Worm (Caenorhabditis elegans): ENCODE data around the gene C06A1.7.
A peak's percentile ranks its signal among the peaks of the same experiment; 100 is the strongest.

Gene C06A1.7

DNA sequence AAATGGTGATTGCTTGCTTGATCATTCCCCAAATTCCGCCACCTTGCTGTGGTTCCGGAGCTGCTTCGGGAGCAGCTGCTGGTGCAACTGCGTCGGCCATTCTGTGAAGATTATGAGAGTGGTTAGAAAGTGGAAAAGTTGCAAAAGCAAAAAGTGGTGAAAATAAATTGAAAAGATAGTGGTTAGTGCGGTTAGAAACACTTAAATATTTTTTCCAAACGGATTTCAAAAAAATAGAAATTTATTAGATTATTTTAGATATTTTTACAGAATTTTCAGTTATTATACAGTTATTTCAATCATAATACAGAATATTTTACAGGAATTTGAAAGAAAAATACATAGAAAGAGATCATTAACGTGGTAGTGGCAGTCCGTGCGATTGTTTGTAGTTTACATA, 27.1 kb upstream of the C06A1.7 start, which contains the start of gene R166.2:
R166.2 (minus strand) TSS at position 101 of the 400 bp plus-strand sequence.
- TF ChIP-seq ceh-14 (tag; optimal IDR thresholded peaks at IDR 0.05) (no peak), K02D7.2 (tag; optimal IDR thresholded peaks at IDR 0.05) (no peak), hlh-13 (GFP tag; optimal IDR thresholded peaks at IDR 0.05) (no peak), elt-4 (tag; optimal IDR thresholded peaks at IDR 0.05) (no peak), unc-42 (tag; optimal IDR thresholded peaks at IDR 0.05) (no peak), lim-6 (tag; optimal IDR thresholded peaks at IDR 0.05) (no peak), ref-2 (tag; optimal IDR thresholded peaks at IDR 0.05) (no peak)

DNA sequence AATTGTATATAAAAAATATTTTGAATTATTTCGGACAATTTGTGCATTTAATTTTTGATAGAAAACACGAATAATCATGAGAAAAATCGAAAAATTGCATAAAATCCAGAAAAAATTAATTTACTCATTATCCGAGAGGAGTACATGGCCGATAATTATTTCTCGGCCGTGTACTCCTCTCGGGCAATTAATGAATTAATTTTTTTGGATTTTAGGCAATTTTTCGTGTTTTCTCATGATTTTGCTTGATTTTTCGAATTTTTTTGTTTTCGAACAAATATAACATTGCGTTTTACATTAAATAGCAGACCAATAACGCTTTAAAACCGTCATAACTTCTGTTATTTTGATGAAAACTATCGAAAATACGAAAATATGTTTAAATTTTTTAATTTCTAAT, 26.7 kb upstream of the C06A1.7 start:
- TF ChIP-seq C08G9.2 (tag; optimal IDR thresholded peaks at IDR 0.05) (peak; percentile 81), zip-5 (tag; optimal IDR thresholded peaks at IDR 0.05) (peak; percentile 70), ref-2 (tag; optimal IDR thresholded peaks at IDR 0.05) (peak; percentile 12), elt-2 (tag; optimal IDR thresholded peaks at IDR 0.05) (peak; percentile 40), unc-42 (tag; optimal IDR thresholded peaks at IDR 0.05) (peak; percentile 47), F13H6.1 (tag; optimal IDR thresholded peaks at IDR 0.05) (peak; percentile 36), lim-6 (tag; optimal IDR thresholded peaks at IDR 0.05) (peak; percentile 34), tbx-7 (tag; optimal IDR thresholded peaks at IDR 0.05) (peak; percentile 68), hlh-8 (tag; optimal IDR thresholded peaks at IDR 0.05) (peak; percentile 26), pax-1 (tag; optimal IDR thresholded peaks at IDR 0.05) (no peak), rnt-1 (tag; optimal IDR thresholded peaks at IDR 0.05) (no peak), ceh-6 (GFP tag; optimal IDR thresholded peaks at IDR 0.05) (no peak), unc-86 (tag; optimal IDR thresholded peaks at IDR 0.05) (peak; percentile 26), ets-4 (tag; optimal IDR thresholded peaks at IDR 0.05) (peak; percentile 53), hlh-30 (tag; optimal IDR thresholded peaks at IDR 0.05; ENCODE audit: insufficient read depth) (no peak), ttx-3 (tag; optimal IDR thresholded peaks at IDR 0.05) (peak; percentile 4), ceh-2 (tag; optimal IDR thresholded peaks at IDR 0.05) (peak; percentile 85), ceh-19 (GFP tag; optimal IDR thresholded peaks at IDR 0.05) (no peak), pag-3 (tag; optimal IDR thresholded peaks at IDR 0.05; ENCODE audit: borderline replicate concordance) (no peak), tbx-2 (tag; optimal IDR thresholded peaks at IDR 0.05) (peak; percentile 83), ceh-31 (tag; optimal IDR thresholded peaks at IDR 0.05) (peak; percentile 83)

DNA sequence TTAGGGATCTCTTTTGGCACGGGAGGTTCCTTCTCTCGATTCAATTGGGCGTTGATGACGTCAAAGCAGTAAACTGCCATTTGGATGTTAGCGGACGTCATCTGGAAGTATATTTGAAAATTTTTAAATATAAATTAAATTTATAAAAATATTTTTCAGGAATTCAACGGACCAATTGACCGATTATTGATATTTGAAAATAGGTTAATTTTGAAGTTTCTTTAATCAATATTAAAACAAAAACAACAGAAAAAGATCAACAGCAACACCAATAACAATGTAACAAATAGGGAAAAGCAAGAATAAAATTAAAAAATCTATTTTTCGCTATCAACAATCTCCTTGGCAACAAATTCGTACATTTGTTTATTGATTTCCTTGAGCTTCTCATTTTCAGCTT, 25.5 kb upstream of the C06A1.7 start, which contains the start of gene R166.3:
R166.3 (minus strand) TSS at position 101 of the 400 bp plus-strand sequence.
- TF ChIP-seq ceh-14 (tag; optimal IDR thresholded peaks at IDR 0.05) (no peak), tbx-7 (tag; optimal IDR thresholded peaks at IDR 0.05) (no peak), tbx-2 (tag; optimal IDR thresholded peaks at IDR 0.05) (no peak), npax-4 (tag; optimal IDR thresholded peaks at IDR 0.05) (no peak), hlh-13 (GFP tag; optimal IDR thresholded peaks at IDR 0.05) (no peak), nhr-11 (tag; optimal IDR thresholded peaks at IDR 0.05) (no peak), nfya-1 (tag; optimal IDR thresholded peaks at IDR 0.05) (no peak), ama-1 (optimal IDR thresholded peaks at IDR 0.05) (no peak), syd-9 (tag; optimal IDR thresholded peaks at IDR 0.05) (no peak), ceh-6 (GFP tag; optimal IDR thresholded peaks at IDR 0.05) (no peak), elt-2 (tag; optimal IDR thresholded peaks at IDR 0.05) (no peak), C38D4.7 (GFP tag; optimal IDR thresholded peaks at IDR 0.05) (no peak), Y22D7AL.16 (tag; optimal IDR thresholded peaks at IDR 0.05) (no peak), unc-42 (tag; optimal IDR thresholded peaks at IDR 0.05) (no peak)

DNA sequence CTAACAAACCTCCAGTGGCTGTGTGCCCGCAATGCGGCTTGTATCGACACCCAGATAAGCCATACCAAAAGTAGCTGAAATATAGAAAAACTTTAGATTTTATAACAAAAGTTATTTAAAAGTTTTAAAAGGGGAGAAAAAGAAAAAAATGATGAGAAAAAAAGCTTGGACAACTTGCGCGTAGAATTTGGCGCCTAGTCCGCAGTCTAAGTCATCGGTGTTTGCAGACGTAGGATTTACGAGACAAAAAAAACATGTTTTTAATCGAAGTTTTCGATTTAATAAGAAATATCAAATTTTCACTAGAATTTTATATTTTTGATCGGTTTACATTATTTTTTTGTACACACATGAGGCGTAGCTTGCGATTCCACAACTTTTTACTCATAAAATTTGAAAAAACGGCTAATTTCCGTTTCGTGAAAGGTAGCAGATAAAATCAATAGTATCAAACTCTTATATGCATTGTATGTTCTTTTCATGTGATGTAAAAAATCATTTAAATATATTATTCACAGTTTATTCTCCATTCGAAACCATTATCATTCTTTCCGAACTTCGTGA, 22.7 kb upstream of the C06A1.7 start, which contains the start of gene pro-1:
pro-1 (minus strand) TSS at position 74 of the 564 bp plus-strand sequence.
- TF ChIP-seq elt-2 (tag; optimal IDR thresholded peaks at IDR 0.05) = peak; percentile 43
- TF ChIP-seq ceh-31 (tag; optimal IDR thresholded peaks at IDR 0.05) = peak; percentile 14
- TF ChIP-seq ama-1 (optimal IDR thresholded peaks at IDR 0.05) = peak; percentile 82
- no peak for TF ChIP-seq ceh-34 (tag; optimal IDR thresholded peaks at IDR 0.05)
- TF ChIP-seq ztf-16 (tag; optimal IDR thresholded peaks at IDR 0.05) = no peak
- TF ChIP-seq gmeb-2 (tag; optimal IDR thresholded peaks at IDR 0.05) = peak; percentile 45
- TF ChIP-seq dve-1 (tag; optimal IDR thresholded peaks at IDR 0.05) = peak; percentile 19
- TF ChIP-seq che-1 (tag; optimal IDR thresholded peaks at IDR 0.05) = peak; percentile 10
- TF ChIP-seq nfya-1 (tag; optimal IDR thresholded peaks at IDR 0.05) = peak; percentile 43
- peak; percentile 25 for TF ChIP-seq Y22D7AL.16 (tag; optimal IDR thresholded peaks at IDR 0.05)
- TF ChIP-seq ceh-2 (tag; optimal IDR thresholded peaks at IDR 0.05) = no peak
- TF ChIP-seq F13H6.1 (tag; optimal IDR thresholded peaks at IDR 0.05) = peak; percentile 29
- 0 out of 2 replicates have a peak, but pooled peaks have one; percentile 11 for TF ChIP-seq ceh-45 (GFP tag; IDR thresholded peaks at IDR 0.05)
- TF ChIP-seq pax-1 (tag; optimal IDR thresholded peaks at IDR 0.05) = peak; percentile 62
- TF ChIP-seq tbx-2 (tag; optimal IDR thresholded peaks at IDR 0.05) = peak; percentile 17

All from whole organism, late embryonic.